Worm (Caenorhabditis elegans) whole organism, L2 larva: ENCODE measurements around the gene Y38A10A.7.
"Not testable (repeated sequence)": the region's sequence is repeated elsewhere in the genome, so short reads cannot be mapped to it uniquely, and the experiment has no call there.

Experiments
- C34F6.9 ChIP-seq: fragments of 150-350 bp; optimal IDR thresholded peaks from 2 replicates; lab custom pipeline; 2014; ENCODE audit warnings: missing biosample characterization, missing genetic modification characterization
- F13H6.1 ChIP-seq: sonication (generic microtip); optimal IDR thresholded peaks from 2 replicates; lab custom pipeline; 2016; ENCODE audit warnings: missing genetic modification characterization, missing compliant biosample characterization
- R02D3.7 ChIP-seq: fragments of 150-350 bp; optimal IDR thresholded peaks from 2 replicates; lab custom pipeline; 2014; ENCODE audit warnings: missing biosample characterization, missing genetic modification characterization
- Y55F3AM.14 ChIP-seq: fragments of 200-800 bp; sonication (Bioruptor generic); optimal IDR thresholded peaks from 2 replicates; lab custom pipeline; 2018; ENCODE audit warnings: mild to moderate bottlenecking, missing genetic modification characterization, missing compliant biosample characterization
- alr-1 ChIP-seq: fragments of 150-350 bp; optimal IDR thresholded peaks from 2 replicates; lab custom pipeline; 2014; ENCODE audit warnings: missing biosample characterization, missing genetic modification characterization
- ama-1 ChIP-seq: fragments of 150-350 bp; optimal IDR thresholded peaks from 2 replicates; lab custom pipeline; 2018; ENCODE audit warnings: inconsistent platforms
- blmp-1 ChIP-seq: sonication (generic microtip); optimal IDR thresholded peaks from 2 replicates; lab custom pipeline; 2017; ENCODE audit warnings: missing genetic modification characterization, mild to moderate bottlenecking, missing compliant biosample characterization, antibody characterized with exemption, moderate library complexity; ENCODE audit not compliant: insufficient read depth
- dmd-4 ChIP-seq: sonication (generic microtip); optimal IDR thresholded peaks from 2 replicates; lab custom pipeline; 2017; ENCODE audit warnings: missing biosample characterization, missing genetic modification characterization
- elt-3 ChIP-seq: sonication (generic microtip); optimal IDR thresholded peaks from 2 replicates; lab custom pipeline; 2017; ENCODE audit warnings: missing biosample characterization, missing genetic modification characterization
- gmeb-1 ChIP-seq: fragments of 150-350 bp; optimal IDR thresholded peaks from 2 replicates; lab custom pipeline; 2014; ENCODE audit warnings: missing biosample characterization, missing genetic modification characterization
- lin-13 ChIP-seq: fragments of 150-350 bp; optimal IDR thresholded peaks from 2 replicates; lab custom pipeline; 2014; ENCODE audit warnings: missing biosample characterization, missing genetic modification reagents, missing genetic modification characterization
- mdl-1 ChIP-seq, 2 experiments: fragments of 150-350 bp in 1 of 2; sonication (generic microtip) in 1 of 2; optimal IDR thresholded peaks; 2 replicates each; lab custom pipeline; 2017; ENCODE audit warnings: missing biosample characterization in 2 of 2, missing genetic modification characterization in 2 of 2
- nhr-10 ChIP-seq: sonication (generic microtip); optimal IDR thresholded peaks from 2 replicates; lab custom pipeline; 2017; ENCODE audit warnings: missing biosample characterization, missing genetic modification characterization
- nhr-11 ChIP-seq: fragments of 150-350 bp; optimal IDR thresholded peaks from 2 replicates; lab custom pipeline; 2014; ENCODE audit warnings: missing biosample characterization, missing genetic modification characterization
- nhr-12 ChIP-seq: fragments of 150-350 bp; optimal IDR thresholded peaks from 2 replicates; lab custom pipeline; 2014; ENCODE audit warnings: missing biosample characterization, missing genetic modification characterization
- nhr-21 ChIP-seq: fragments of 150-350 bp; optimal IDR thresholded peaks from 2 replicates; lab custom pipeline; 2014; ENCODE audit warnings: missing biosample characterization, missing genetic modification characterization
- nhr-23 ChIP-seq: fragments of 150-350 bp; optimal IDR thresholded peaks from 2 replicates; lab custom pipeline; 2014; ENCODE audit warnings: missing biosample characterization, missing genetic modification reagents, missing genetic modification characterization
- nhr-6 ChIP-seq: fragments of 150-350 bp; optimal IDR thresholded peaks from 2 replicates; lab custom pipeline; 2014; ENCODE audit warnings: missing biosample characterization, missing genetic modification characterization
- nhr-77 ChIP-seq: fragments of 150-350 bp; optimal IDR thresholded peaks from 2 replicates; lab custom pipeline; 2014; ENCODE audit warnings: missing biosample characterization, missing genetic modification characterization
- peb-1 ChIP-seq: fragments of 150-350 bp; optimal IDR thresholded peaks from 2 replicates; lab custom pipeline; 2014; ENCODE audit warnings: missing biosample characterization, missing genetic modification characterization
- sem-4 ChIP-seq: fragments of 150-350 bp; optimal IDR thresholded peaks from 2 replicates; lab custom pipeline; 2014; ENCODE audit warnings: missing biosample characterization, missing genetic modification reagents, missing genetic modification characterization
- skn-1 ChIP-seq: sonication (generic microtip); optimal IDR thresholded peaks from 2 replicates; lab custom pipeline; 2017; ENCODE audit warnings: missing biosample characterization, missing genetic modification characterization
- sma-3 ChIP-seq: sonication (generic microtip); optimal IDR thresholded peaks from 2 replicates; lab custom pipeline; 2016; ENCODE audit warnings: missing genetic modification reagents, missing genetic modification characterization, missing compliant biosample characterization
- snpc-4 ChIP-seq: fragments of 150-350 bp; optimal IDR thresholded peaks from 2 replicates; lab custom pipeline; 2014; ENCODE audit warnings: missing biosample characterization, missing genetic modification characterization
- unc-39 ChIP-seq: fragments of 150-350 bp; optimal IDR thresholded peaks from 2 replicates; lab custom pipeline; 2014; ENCODE audit warnings: missing biosample characterization, missing genetic modification characterization
- unc-62 ChIP-seq: fragments of 150-350 bp; optimal IDR thresholded peaks from 2 replicates; lab custom pipeline; 2014; ENCODE audit warnings: missing biosample characterization, missing genetic modification reagents, missing genetic modification characterization
- zag-1 ChIP-seq: fragments of 150-350 bp; optimal IDR thresholded peaks from 2 replicates; lab custom pipeline; 2014; ENCODE audit warnings: missing biosample characterization, missing genetic modification characterization
- ztf-1 ChIP-seq: fragments of 200-800 bp; sonication (Bioruptor generic); conservative IDR thresholded peaks from 2 replicates; pipeline ENCODE4 v1.3.6; 2022; ENCODE audit warnings: missing genetic modification characterization, missing compliant biosample characterization
- ztf-11 ChIP-seq: sonication (generic microtip); optimal IDR thresholded peaks from 2 replicates; lab custom pipeline; 2017; ENCODE audit warnings: missing biosample characterization, missing genetic modification characterization
- ztf-4 ChIP-seq: fragments of 150-350 bp; optimal IDR thresholded peaks from 2 replicates; lab custom pipeline; 2014; ENCODE audit warnings: missing biosample characterization, missing genetic modification characterization

The Y38A10A.7 gene

DNA sequence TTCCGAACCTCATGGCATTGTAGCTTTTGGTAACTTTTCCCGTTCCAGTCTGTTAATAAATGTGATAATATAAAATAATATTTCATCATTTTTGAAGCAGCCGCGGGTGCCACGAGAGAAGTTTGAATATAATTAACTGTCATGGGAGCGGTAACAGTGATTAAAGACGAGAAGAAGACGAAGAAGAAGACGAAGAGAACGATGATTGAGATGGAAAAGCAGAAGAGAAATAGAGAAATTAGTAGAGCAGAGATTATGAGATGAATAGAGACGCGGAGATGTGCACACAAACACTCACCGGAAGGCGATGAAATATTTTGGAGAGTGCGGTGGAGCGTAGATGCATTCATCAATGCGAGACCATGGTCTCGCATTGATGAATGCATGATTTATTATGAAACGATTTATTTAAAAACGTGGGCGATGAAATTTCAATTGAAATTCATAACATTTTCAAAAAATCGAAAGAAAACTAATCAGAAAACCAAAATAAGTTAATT is 42.8 kb upstream of the Y38A10A.7 start, which contains the start of gene seip-1 (continued):
- TF ChIP-seq Y55F3AM.14 (GFP tag; lab: Kevin White, UChicago) (no peak), R02D3.7 (tag; lab: Kevin White, UChicago) (no peak), nhr-21 (tag; lab: Kevin White, UChicago) (peak; percentile 22), sma-3 (GFP tag; lab: Kevin White, UChicago) (peak; percentile 74)
- TF ChIP-seq, all 48 proteins: peak for 27

DNA sequence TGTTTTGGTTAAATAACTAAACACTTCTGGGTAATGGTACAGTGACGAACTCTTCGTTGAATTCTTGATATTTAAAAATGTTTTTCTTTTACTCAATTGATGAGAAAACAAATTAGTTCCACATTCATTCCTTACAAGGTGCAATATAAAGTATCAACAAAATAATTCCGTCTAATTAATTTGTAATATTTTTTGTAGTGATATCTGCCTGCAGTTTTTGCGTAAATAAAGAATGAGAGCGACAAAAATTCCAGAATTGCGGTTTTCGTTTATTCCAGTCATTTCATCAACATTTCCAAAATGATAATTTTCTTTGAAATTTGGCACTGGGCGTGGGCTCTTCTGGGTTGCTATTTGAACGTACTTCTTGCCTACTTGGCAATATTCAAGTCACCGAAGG is 40.7 kb upstream of the Y38A10A.7 start, which contains the start of gene srd-20:
Gene srd-20, plus strand, starts transcription at position 301 of the 400 bp plus-strand sequence.
- TF ChIP-seq elt-3 (tag; lab: Kevin White, UChicago), result no peak
- no peak for TF ChIP-seq ama-1
- no peak for TF ChIP-seq C34F6.9 (tag; lab: Kevin White, UChicago)
- no peak for TF ChIP-seq peb-1
- no peak for TF ChIP-seq nhr-12 (tag; lab: Kevin White, UChicago)
- no peak for TF ChIP-seq ztf-1 (GFP tag; lab: Robert Waterston, UW)
- TF ChIP-seq snpc-4 (tag; lab: Kevin White, UChicago), result no peak
- TF ChIP-seq nhr-10 (tag; lab: Kevin White, UChicago), result no peak
- TF ChIP-seq blmp-1 (tag; lab: Kevin White, UChicago), result no peak
- no peak for TF ChIP-seq sem-4 (tag; lab: Kevin White, UChicago)
- no peak for TF ChIP-seq dmd-4 (tag; lab: Kevin White, UChicago)
- no peak for TF ChIP-seq nhr-11 (tag; lab: Kevin White, UChicago)
- TF ChIP-seq unc-62 (GFP tag; lab: Kevin White, UChicago), result no peak
- no peak for TF ChIP-seq zag-1 (tag; lab: Kevin White, UChicago)

DNA sequence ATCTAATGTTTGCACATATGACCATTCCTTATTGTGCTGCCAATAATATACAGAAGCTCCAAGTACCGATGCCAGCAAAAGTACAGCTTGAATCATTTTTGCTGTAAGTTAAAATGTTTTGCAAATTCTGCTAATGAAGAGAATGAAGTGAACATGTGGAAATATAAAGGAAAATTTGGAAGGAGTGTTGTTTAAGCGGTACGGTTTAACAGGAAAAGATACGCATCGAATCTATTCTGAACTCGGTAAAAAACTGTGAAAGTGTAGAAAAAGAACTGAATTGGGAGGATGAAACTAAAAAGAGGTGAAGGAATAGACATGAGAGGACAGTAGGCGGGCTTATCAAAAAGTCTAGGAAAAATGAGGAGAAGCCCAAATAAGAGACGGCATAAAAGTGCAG is 32.7 kb upstream of the Y38A10A.7 start, which contains the start of gene Y38A10A.2:
Gene Y38A10A.2, minus strand, starts transcription at position 101 of the 400 bp plus-strand sequence.
- no peak for TF ChIP-seq C34F6.9 (tag; lab: Kevin White, UChicago)
- TF ChIP-seq nhr-23, result no peak
- TF ChIP-seq alr-1, result no peak
- no peak for TF ChIP-seq unc-39 (tag; lab: Kevin White, UChicago)
- no peak for TF ChIP-seq nhr-6 (tag; lab: Kevin White, UChicago)
- TF ChIP-seq unc-62 (GFP tag; lab: Kevin White, UChicago), result no peak

ce11 chrV:6067112-6067511 is 28.9 kb upstream of the Y38A10A.7 start, which contains the start of gene srh-10:
Gene srh-10 (minus strand): TSS chrV:6067140.
- TF ChIP-seq F13H6.1 (tag; lab: Kevin White, UChicago) (no peak), C34F6.9 (tag; lab: Kevin White, UChicago) (no peak), elt-3 (tag; lab: Kevin White, UChicago) (no peak), ztf-4 (tag; lab: Kevin White, UChicago) (no peak), nhr-23 (no peak), nhr-6 (tag; lab: Kevin White, UChicago) (no peak), lin-13 (GFP tag; lab: Kevin White, UChicago) (no peak)
- TF ChIP-seq, all 48 proteins: peak for 0

ce11 chrV:6069968-6070367 is 26.0 kb upstream of the Y38A10A.7 start, which contains the start of gene fbxa-214:
Gene fbxa-214 (minus strand): TSS chrV:6070068.
- not testable (repeated sequence) for TF ChIP-seq F13H6.1 (tag; lab: Kevin White, UChicago); mdl-1 (tag; optimal IDR thresholded peaks at IDR 0.05; lab: Kevin White, UChicago); dmd-4 (tag; lab: Kevin White, UChicago)

- TF ChIP-seq snpc-4 (tag; lab: Kevin White, UChicago), result no peak
- TF ChIP-seq ztf-11 (tag; lab: Kevin White, UChicago), result no peak
- no peak for TF ChIP-seq skn-1
- no peak for TF ChIP-seq nhr-77
- no peak for TF ChIP-seq alr-1
- no peak for TF ChIP-seq zag-1 (tag; lab: Kevin White, UChicago)
- no peak for TF ChIP-seq nhr-10 (tag; lab: Kevin White, UChicago)
- TF ChIP-seq mdl-1 (tag; optimal IDR thresholded peaks at IDR 0.05; lab: Kevin White, UChicago), result no peak
- TF ChIP-seq gmeb-1 (tag; lab: Kevin White, UChicago), result no peak
- no peak for TF ChIP-seq unc-62 (GFP tag; lab: Kevin White, UChicago)
Measured at ce11 chrV:6096559-6097155, 660 bp downstream of the Y38A10A.7 start, which contains the start of gene smut-1. Gene smut-1 (plus strand): TSS chrV:6097105.
